Worm (Caenorhabditis elegans) whole organism, early embryonic: ENCODE data around the gene bath-4.

Experiments
- B0310.2 ChIP-seq: sonication (generic microtip); optimal IDR thresholded peaks from 2 replicates; lab custom pipeline; 2016; ENCODE audit warnings: mild to moderate bottlenecking, missing genetic modification characterization, missing compliant biosample characterization
- F13C5.2 ChIP-seq: sonication (generic microtip); optimal IDR thresholded peaks from 2 replicates; lab custom pipeline; 2017; ENCODE audit warnings: mild to moderate bottlenecking, missing genetic modification characterization, inconsistent platforms, missing compliant biosample characterization
- aly-1 ChIP-seq: sonication (generic microtip); optimal IDR thresholded peaks from 2 replicates; lab custom pipeline; 2016; ENCODE audit warnings: missing genetic modification characterization, missing compliant biosample characterization
- ama-1 ChIP-seq: fragments of 150-350 bp; optimal IDR thresholded peaks from 2 replicates; lab custom pipeline; 2014
- ceh-13 ChIP-seq: fragments of 200-800 bp; sonication (Bioruptor generic); optimal IDR thresholded peaks from 2 replicates; lab custom pipeline; 2018; ENCODE audit warnings: mild to moderate bottlenecking, missing genetic modification characterization, missing compliant biosample characterization
- ceh-36 ChIP-seq: sonication (generic microtip); optimal IDR thresholded peaks from 2 replicates; lab custom pipeline; 2016; ENCODE audit warnings: missing genetic modification characterization, inconsistent platforms, missing compliant biosample characterization
- ets-7 ChIP-seq: sonication (generic microtip); optimal IDR thresholded peaks from 2 replicates; lab custom pipeline; 2016; ENCODE audit warnings: missing genotype, missing genetic modification characterization, missing compliant biosample characterization
- flt-1 ChIP-seq: fragments of 200-800 bp; sonication (Bioruptor generic); IDR thresholded peaks from 2 replicates; pipeline ENCODE4 v1.3.6; 2022; ENCODE audit warnings: missing genetic modification characterization, missing compliant biosample characterization
- hmbx-1 ChIP-seq: sonication (generic microtip); optimal IDR thresholded peaks from 2 replicates; lab custom pipeline; 2016; ENCODE audit warnings: mild to moderate bottlenecking, missing genetic modification characterization, missing compliant biosample characterization
- hmg-4 ChIP-seq: fragments of 200-800 bp; sonication (Bioruptor generic); optimal IDR thresholded peaks from 2 replicates; lab custom pipeline; 2018; ENCODE audit warnings: mild to moderate bottlenecking, missing genetic modification characterization, missing compliant biosample characterization
- hnd-1 ChIP-seq: sonication (generic microtip); optimal IDR thresholded peaks from 2 replicates; lab custom pipeline; 2016; ENCODE audit warnings: missing genetic modification characterization, missing compliant biosample characterization
- pes-1 ChIP-seq: fragments of 200-800 bp; sonication (Bioruptor generic); IDR thresholded peaks from 2 replicates; pipeline ENCODE4 v1.3.6; 2022; ENCODE audit warnings: missing genetic modification reagents, missing genetic modification characterization, missing compliant biosample characterization
- scrt-1 ChIP-seq: fragments of 200-800 bp; sonication (Bioruptor generic); IDR thresholded peaks from 2 replicates; pipeline ENCODE4 v1.3.6; 2022; ENCODE audit warnings: missing genetic modification characterization, missing compliant biosample characterization
- sea-1 ChIP-seq: fragments of 200-800 bp; sonication (Bioruptor generic); conservative IDR thresholded peaks from 2 replicates; pipeline ENCODE4 v1.3.6; 2022; ENCODE audit warnings: missing genetic modification characterization, missing compliant biosample characterization
- tbx-11 ChIP-seq: fragments of 200-800 bp; sonication (Bioruptor generic); IDR thresholded peaks from 2 replicates; pipeline ENCODE4 v1.3.6; 2022; ENCODE audit warnings: missing genetic modification characterization, missing compliant biosample characterization
- tbx-37 ChIP-seq: fragments of 200-800 bp; sonication (Bioruptor generic); conservative IDR thresholded peaks from 2 replicates; pipeline ENCODE4 v1.3.6; 2022; ENCODE audit warnings: missing genetic modification reagents, missing genetic modification characterization, missing compliant biosample characterization
- tra-4 ChIP-seq: sonication (generic microtip); optimal IDR thresholded peaks from 2 replicates; lab custom pipeline; 2017; ENCODE audit warnings: missing genetic modification characterization, missing compliant biosample characterization

bath-4 gene

DNA sequence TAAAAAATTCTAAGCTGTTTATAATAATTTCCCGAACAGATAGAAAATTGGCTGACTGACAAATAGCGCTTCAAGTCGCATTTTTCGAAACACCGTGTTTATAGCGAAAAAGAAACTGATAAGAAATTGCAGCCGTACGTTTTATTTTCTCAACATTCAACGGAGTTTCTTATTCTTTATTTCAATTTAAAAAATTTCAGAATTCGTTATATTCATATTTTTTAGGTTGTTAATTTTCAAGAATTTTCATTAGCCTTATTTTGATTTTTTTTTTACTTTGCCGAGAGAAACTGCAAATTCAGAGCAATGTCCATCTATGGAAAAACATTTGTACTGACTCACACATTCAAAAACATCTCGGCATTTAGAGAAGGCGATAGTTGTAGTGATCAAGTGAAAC, 19.8 kb downstream of the bath-4 start, which contains the start of gene C46F9.6:
Gene C46F9.6, plus strand, starts transcription at position 301 of the 400 bp plus-strand sequence.
- TF ChIP-seq ama-1 (lab: Kevin White, UChicago) (no peak), B0310.2 (tag; lab: Kevin White, UChicago) (no peak), tbx-37 (GFP tag; lab: Robert Waterston, UW) (no peak), ets-7 (no peak), scrt-1 (GFP tag; lab: Robert Waterston, UW) (no peak), ceh-36 (no peak), aly-1 (tag; lab: Kevin White, UChicago) (no peak), tbx-11 (GFP tag; lab: Robert Waterston, UW) (no peak), pes-1 (GFP tag; lab: Robert Waterston, UW) (no peak), F13C5.2 (tag; lab: Kevin White, UChicago) (no peak), ceh-13 (GFP tag; lab: Kevin White, UChicago) (no peak), hmbx-1 (tag; lab: Kevin White, UChicago) (no peak), sea-1 (GFP tag; lab: Robert Waterston, UW) (no peak)

DNA sequence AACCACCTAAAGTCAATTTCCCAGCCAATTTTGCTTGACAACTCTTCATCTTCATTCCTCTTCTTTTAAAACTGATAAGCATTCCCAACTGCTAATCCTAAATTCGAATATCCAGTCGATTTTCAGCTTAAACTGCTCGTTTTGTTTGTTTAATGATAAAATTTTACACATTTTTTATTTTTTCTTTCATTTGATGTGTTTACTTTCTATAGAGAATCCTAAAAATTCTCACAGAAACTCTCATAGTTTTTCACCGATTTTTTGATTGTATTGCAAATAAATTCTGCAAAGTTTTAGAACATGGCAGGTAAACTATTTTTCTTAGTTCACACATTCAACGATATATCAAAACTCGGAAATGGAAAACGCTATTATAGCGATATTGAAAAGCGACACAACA, 22.0 kb downstream of the bath-4 start, which contains the start of gene math-25:
Gene math-25, plus strand, starts transcription at position 301 of the 400 bp plus-strand sequence.
- no peak for TF ChIP-seq tbx-37 (GFP tag; lab: Robert Waterston, UW)
- TF ChIP-seq ceh-13 (GFP tag; lab: Kevin White, UChicago), result no peak
- no peak for TF ChIP-seq B0310.2 (tag; lab: Kevin White, UChicago)

DNA sequence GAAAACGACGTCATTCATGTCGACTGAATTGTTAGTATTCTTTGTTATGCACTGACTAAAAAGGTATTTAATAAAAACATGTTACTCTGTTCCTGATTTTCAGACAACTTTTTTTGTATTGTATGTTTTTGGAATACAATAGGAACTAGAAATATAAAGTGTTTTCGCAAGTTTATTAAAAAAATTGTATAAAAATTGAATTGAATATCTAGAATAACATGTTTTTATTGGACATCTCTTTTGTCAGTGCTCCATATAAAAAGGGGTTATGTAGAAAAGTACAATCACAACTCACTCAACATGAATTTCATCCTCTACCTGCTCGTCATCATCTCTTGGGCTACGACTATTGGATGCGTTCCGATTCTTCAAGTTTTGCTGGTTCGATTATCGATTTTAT, 22.5 kb downstream of the bath-4 start, which contains the start of gene C46F9.5:
Gene C46F9.5, plus strand, starts transcription at position 301 of the 400 bp plus-strand sequence.
- TF ChIP-seq tbx-37 (GFP tag; lab: Robert Waterston, UW) (no peak), tbx-11 (GFP tag; lab: Robert Waterston, UW) (no peak), aly-1 (tag; lab: Kevin White, UChicago) (no peak), scrt-1 (GFP tag; lab: Robert Waterston, UW) (no peak), ama-1 (lab: Kevin White, UChicago) (no peak), B0310.2 (tag; lab: Kevin White, UChicago) (no peak), F13C5.2 (tag; lab: Kevin White, UChicago) (no peak)

DNA sequence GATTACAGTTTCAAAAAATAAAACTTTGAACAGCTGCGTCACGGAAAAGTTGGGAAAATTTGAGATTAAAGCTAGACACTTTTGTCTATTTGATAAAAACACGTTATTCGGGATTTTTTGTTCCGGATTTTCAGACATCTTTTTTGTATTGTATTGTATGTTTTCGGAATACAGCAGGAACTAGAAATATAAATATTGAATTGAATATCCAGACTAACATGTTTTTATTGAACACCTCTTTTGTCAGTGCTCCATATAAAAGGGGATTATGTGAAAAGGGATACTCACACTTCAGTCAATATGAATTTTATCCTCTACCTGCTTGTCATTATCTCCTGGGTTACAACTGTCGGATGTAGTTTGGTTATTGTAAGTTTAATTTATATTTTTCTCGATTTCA, 23.9 kb downstream of the bath-4 start, which contains the start of gene C16C4.1:
Gene C16C4.1, plus strand, starts transcription at position 301 of the 400 bp plus-strand sequence.
- TF ChIP-seq tra-4, result no peak
- TF ChIP-seq tbx-37 (GFP tag; lab: Robert Waterston, UW), result no peak
- TF ChIP-seq F13C5.2 (tag; lab: Kevin White, UChicago), result no peak
- TF ChIP-seq hnd-1 (tag; lab: Kevin White, UChicago), result no peak
- no peak for TF ChIP-seq ama-1 (lab: Kevin White, UChicago)
- TF ChIP-seq pes-1 (GFP tag; lab: Robert Waterston, UW), result no peak
- TF ChIP-seq ceh-36, result no peak

DNA sequence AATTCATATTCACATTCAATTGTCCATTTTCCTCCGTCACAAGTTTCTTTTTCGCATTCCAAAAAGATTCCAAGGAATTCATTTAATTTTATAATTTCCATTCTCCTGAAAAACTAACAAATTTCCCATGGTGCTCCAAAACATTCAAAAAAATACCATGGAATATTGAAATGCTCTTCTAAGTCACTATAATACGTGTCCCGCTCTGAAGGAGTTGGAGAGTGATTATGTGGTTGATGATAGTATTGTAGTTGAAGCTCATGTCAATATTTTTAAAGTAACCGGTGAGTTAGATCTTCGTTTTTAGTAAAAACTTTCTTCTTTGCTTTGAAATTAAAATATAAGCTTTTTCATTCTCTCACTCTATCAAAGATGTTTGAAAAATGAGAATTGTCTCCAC, 27.1 kb downstream of the bath-4 start, which contains the start of gene math-9:
Gene math-9, minus strand, starts transcription at position 101 of the 400 bp plus-strand sequence.
- TF ChIP-seq B0310.2 (tag; lab: Kevin White, UChicago), result no peak
- no peak for TF ChIP-seq ama-1 (lab: Kevin White, UChicago)

DNA sequence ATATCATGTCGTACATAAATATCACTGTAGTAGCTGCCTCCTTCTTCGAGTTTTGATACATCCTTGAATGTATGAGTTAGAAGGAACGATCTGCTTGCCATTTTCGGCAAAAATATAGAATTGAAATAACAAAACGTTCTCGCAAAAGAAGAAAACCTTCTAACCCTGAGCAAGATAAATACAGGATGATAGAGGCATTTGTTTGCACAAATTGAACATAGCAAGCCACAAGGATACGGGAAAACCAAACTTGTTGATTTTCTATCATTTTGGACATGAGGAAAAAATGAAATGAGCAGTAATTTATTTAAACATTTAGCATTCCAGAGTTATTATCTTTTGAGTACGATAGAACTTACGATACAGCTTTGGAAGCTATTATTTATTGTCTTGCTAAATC, 28.7 kb downstream of the bath-4 start, which contains the start of gene math-8:
Gene math-8, minus strand, starts transcription at position 101 of the 400 bp plus-strand sequence.
- TF ChIP-seq hnd-1 (tag; lab: Kevin White, UChicago), result no peak
- no peak for TF ChIP-seq F13C5.2 (tag; lab: Kevin White, UChicago)
- TF ChIP-seq tra-4, result no peak
- TF ChIP-seq ets-7, result no peak
- TF ChIP-seq scrt-1 (GFP tag; lab: Robert Waterston, UW), result no peak
- no peak for TF ChIP-seq sea-1 (GFP tag; lab: Robert Waterston, UW)
- TF ChIP-seq ama-1 (lab: Kevin White, UChicago), result no peak
- TF ChIP-seq ceh-36, result no peak
- TF ChIP-seq ceh-13 (GFP tag; lab: Kevin White, UChicago), result no peak
- no peak for TF ChIP-seq tbx-37 (GFP tag; lab: Robert Waterston, UW)
- TF ChIP-seq flt-1 (GFP tag; lab: Robert Waterston, UW), result no peak
- no peak for TF ChIP-seq hmg-4 (GFP tag; lab: Kevin White, UChicago)
- TF ChIP-seq hmbx-1 (tag; lab: Kevin White, UChicago), result no peak
- no peak for TF ChIP-seq aly-1 (tag; lab: Kevin White, UChicago)
- no peak for TF ChIP-seq B0310.2 (tag; lab: Kevin White, UChicago)
- no peak for TF ChIP-seq tbx-11 (GFP tag; lab: Robert Waterston, UW)
- no peak for TF ChIP-seq pes-1 (GFP tag; lab: Robert Waterston, UW)

DNA sequence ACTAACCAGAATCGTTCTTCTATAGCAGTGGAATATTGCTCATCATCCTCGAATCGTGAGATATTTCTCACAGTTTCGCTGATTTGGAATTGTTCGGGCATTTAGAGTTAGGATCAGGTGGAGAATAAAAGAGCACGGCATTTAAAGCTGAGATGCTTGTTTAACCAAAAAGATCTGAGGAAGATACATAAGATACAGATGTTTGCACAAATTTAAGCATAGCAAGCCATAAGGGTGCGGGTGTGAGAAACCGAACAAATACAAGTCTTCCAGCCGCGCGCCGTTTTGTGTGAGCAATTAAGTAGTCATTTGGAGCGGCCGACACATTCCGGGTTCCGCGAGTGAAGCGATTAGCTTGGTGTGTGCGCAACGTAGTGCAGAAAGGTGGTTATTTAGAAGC, 31.4 kb downstream of the bath-4 start, which contains the start of gene math-7:
Gene math-7, minus strand, starts transcription at position 101 of the 400 bp plus-strand sequence.
- TF ChIP-seq F13C5.2 (tag; lab: Kevin White, UChicago), result no peak
- TF ChIP-seq hnd-1 (tag; lab: Kevin White, UChicago), result no peak
- no peak for TF ChIP-seq ceh-36
- no peak for TF ChIP-seq ceh-13 (GFP tag; lab: Kevin White, UChicago)
- no peak for TF ChIP-seq flt-1 (GFP tag; lab: Robert Waterston, UW)
- no peak for TF ChIP-seq sea-1 (GFP tag; lab: Robert Waterston, UW)
- no peak for TF ChIP-seq hmbx-1 (tag; lab: Kevin White, UChicago)
- no peak for TF ChIP-seq ets-7
- no peak for TF ChIP-seq hmg-4 (GFP tag; lab: Kevin White, UChicago)
- TF ChIP-seq scrt-1 (GFP tag; lab: Robert Waterston, UW), result no peak
- no peak for TF ChIP-seq ama-1 (lab: Kevin White, UChicago)
- TF ChIP-seq tbx-37 (GFP tag; lab: Robert Waterston, UW), result no peak
- TF ChIP-seq B0310.2 (tag; lab: Kevin White, UChicago), result no peak
- no peak for TF ChIP-seq pes-1 (GFP tag; lab: Robert Waterston, UW)
- no peak for TF ChIP-seq tra-4
- TF ChIP-seq tbx-11 (GFP tag; lab: Robert Waterston, UW), result no peak
